Fruit fly (Drosophila melanogaster) whole organism, larva: ENCODE data around the gene Lcp65Af.
"Not testable (repeated sequence)": the region's sequence is repeated elsewhere in the genome, so short reads cannot be mapped to it uniquely, and the experiment has no call there.

Experiments used
- noc ChIP-seq: fragments of 200-800 bp; sonication (Bioruptor generic); optimal IDR thresholded peaks from 3 replicates; lab custom pipeline; 2019; ENCODE audit warnings: missing biosample characterization, mild to moderate bottlenecking, missing genetic modification characterization, moderate library complexity

Gene Lcp65Af

DNA sequence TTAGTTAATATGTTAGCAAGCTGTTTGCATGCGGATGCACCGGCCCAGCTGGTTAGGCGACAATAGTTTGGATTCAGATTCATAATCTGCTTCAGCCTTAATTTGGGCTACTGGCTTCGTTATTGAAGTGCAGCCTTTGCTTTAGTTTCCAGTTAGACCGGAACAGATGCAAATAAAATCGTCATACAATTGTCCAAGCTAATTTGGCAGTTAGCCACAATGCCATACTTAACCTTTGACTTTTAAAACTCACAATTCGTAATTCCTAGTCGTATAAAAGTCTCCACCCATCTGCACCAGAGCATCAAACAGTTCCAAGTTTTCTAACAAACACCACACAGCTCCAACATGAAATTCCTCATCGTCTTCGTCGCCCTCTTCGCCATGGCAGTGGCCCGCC, 9.8 kb upstream of the Lcp65Af start, which contains the start of gene Lcp65Ab2:
Gene Lcp65Ab2 (plus strand): TSS at position 301 of the 400 bp plus-strand sequence.
- not testable (repeated sequence) for TF ChIP-seq noc (tag; lab: Kevin White, UChicago)

- no peak for TF ChIP-seq noc (tag; lab: Kevin White, UChicago)
These were observed 8.2 kb upstream of the Lcp65Af start, which contains the start of gene Lcp65Ac for dm6 chr3L:6144769-6145220. Gene Lcp65Ac (plus strand): TSS chr3L:6144819.

dm6 chr3L:6143188-6143755, 6.7 kb upstream of the Lcp65Af start, which contains the start of gene Lcp65Ad:
Gene Lcp65Ad (plus strand): TSS chr3L:6143395.
- TF ChIP-seq noc (tag; lab: Kevin White, UChicago) = no peak

DNA sequence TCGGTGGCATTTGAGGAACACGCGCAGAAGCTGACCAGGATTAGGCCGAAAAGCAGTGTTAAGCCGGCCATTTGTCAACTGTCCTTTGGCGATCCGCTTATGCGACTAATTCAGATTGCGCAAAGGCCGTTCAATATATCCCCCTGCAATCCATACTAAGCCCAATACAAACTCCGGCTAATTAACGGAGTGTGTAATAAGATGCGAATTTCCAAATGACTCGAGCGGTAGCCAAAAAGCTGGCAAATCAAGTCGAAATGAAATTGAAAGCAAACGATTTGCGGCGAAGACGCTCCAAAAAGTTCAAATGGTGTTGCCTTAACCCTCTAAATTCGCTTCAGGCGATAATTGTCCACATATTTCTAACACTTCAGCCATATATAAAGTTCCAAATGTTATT, 5.7 kb upstream of the Lcp65Af start, which contains the start of gene Cpr65Aw:
Gene Cpr65Aw (minus strand): TSS at position 101 of the 400 bp plus-strand sequence.
- TF ChIP-seq noc (tag; lab: Kevin White, UChicago) = no peak

dm6 chr3L:6141538-6141937, 4.9 kb upstream of the Lcp65Af start:
- TF ChIP-seq noc (tag; lab: Kevin White, UChicago) = no peak

dm6 chr3L:6140771-6141472, 4.3 kb upstream of the Lcp65Af start:
- no peak for TF ChIP-seq noc (tag; lab: Kevin White, UChicago)

dm6 chr3L:6139924-6140574, 3.5 kb upstream of the Lcp65Af start, which contains the start of gene Cpr65Av:
Gene Cpr65Av (minus strand): TSS chr3L:6139974.
- TF ChIP-seq noc (tag; lab: Kevin White, UChicago) = no peak

DNA sequence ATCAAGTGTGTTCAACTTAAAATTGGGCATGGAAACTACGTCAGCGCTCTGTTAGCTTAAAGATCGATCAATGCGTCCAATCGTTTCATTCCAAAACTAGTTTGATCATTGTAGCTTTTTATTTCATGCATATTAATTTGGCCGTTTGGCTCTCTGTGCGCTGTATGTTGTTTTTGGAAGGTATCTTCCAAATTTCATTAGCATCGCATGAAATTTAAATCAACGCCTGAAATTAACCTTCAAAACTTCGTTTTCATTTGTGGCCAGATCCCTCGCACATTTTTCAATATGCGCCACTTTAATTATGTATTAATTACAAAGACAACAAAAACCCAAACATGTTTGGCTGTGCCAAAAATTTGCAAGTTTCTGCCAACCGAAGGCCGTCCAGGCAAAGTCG, 2.0 kb upstream of the Lcp65Af start:
- no peak for TF ChIP-seq noc (tag; lab: Kevin White, UChicago)

DNA sequence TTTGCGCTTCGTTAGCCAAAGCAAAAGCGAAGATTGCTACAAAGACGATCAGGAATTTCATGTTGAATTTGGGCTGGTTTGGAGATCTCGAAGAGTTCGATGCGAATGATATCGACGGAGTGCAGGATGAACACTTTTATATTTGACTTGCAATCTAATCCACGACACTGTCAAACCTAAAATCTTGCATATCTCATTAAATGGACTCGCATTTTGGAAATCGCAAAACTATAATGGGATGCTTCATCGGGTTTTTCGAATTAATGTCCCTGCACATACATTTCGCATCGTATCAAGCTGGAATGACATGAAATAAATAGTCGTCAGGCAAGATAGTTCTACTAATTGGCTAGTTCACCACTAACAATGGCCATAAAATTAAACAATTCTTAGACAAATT, 1.4 kb upstream of the Lcp65Af start, which contains the start of gene Lcp65Ae:
Gene Lcp65Ae (minus strand): TSS at position 101 of the 400 bp plus-strand sequence.
- no peak for TF ChIP-seq noc (tag; lab: Kevin White, UChicago)

DNA sequence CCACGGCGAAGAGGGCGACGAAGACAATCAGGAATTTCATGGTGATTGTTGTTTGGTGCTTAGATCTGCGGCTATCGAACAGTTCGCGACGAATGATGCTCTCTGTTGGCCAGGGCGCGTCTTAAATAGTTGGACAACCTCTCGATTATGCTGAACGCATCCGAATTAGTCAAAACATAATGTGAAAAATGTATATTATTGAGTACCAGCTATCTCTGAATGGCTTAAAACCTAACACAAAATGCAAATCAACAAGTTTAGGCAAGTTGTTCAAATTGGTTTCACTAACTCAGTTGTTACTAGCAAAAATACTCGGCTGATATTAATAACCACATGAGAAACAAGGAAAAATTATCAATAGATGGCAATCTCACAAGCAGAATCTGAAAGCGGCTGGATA, 1.4 kb downstream of the Lcp65Af start, which contains the start of gene Lcp65Ag1:
Gene Lcp65Ag1 (minus strand): TSS at position 101 of the 400 bp plus-strand sequence.
- no peak for TF ChIP-seq noc (tag; lab: Kevin White, UChicago)

DNA sequence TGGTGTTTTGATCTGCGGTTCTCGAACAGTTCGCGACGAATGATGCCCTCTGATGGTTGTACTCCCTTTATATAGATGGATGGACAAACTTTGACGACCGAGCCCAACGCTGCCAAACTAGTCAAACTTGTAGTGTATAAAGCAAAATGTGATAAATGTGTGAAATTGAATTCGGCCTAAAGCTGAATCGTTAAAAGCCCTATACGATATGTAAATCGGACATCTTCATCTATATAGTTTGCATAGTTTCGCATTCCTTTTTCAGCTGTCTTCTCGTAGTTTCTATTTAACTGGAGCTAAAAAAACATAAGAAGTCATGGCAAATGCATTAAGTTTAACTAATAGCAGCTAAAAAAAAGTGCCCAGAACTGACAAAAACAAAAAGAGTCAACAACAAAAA, 3.0 kb downstream of the Lcp65Af start, which contains the start of gene Lcp65Ag2:
Gene Lcp65Ag2 (minus strand): TSS at position 48 of the 400 bp plus-strand sequence.
- TF ChIP-seq noc (tag; lab: Kevin White, UChicago) = no peak

- no peak for TF ChIP-seq noc (tag; lab: Kevin White, UChicago)
These were observed 4.6 kb downstream of the Lcp65Af start, which contains the start of gene Cpr65Au for dm6 chr3L:6132009-6132408. Gene Cpr65Au (minus strand): TSS chr3L:6132109.

dm6 chr3L:6130944-6131343, 5.6 kb downstream of the Lcp65Af start, which contains the start of gene Lcp65Ag3:
Gene Lcp65Ag3 (minus strand): TSS chr3L:6130989.
- TF ChIP-seq noc (tag; lab: Kevin White, UChicago) = no peak

dm6 chr3L:6129591-6129990, 7.0 kb downstream of the Lcp65Af start:
- no peak for TF ChIP-seq noc (tag; lab: Kevin White, UChicago)

dm6 chr3L:6125409-6125689, 11.2 kb downstream of the Lcp65Af start:
- no peak for TF ChIP-seq noc (tag; lab: Kevin White, UChicago)
